Worm (Caenorhabditis elegans) whole organism, L4 larva: Measurements from ENCODE around the gene Y51H4A.13.

Experiments
- aha-1 ChIP-seq: fragments of 150-350 bp; peaks from one replicate; lab custom pipeline; 2014; ENCODE audit warnings: missing biosample characterization, missing genetic modification characterization
- attf-4 ChIP-seq: sonication (generic microtip); optimal IDR thresholded peaks from 3 replicates; lab custom pipeline; 2017; ENCODE audit warnings: missing biosample characterization, missing genetic modification characterization
- ceh-20 ChIP-seq: fragments of 200-800 bp; sonication (Bioruptor generic); IDR thresholded peaks from 2 replicates; pipeline ENCODE4 v1.3.6; 2022; ENCODE audit warnings: missing genetic modification reagents, missing genetic modification characterization, missing compliant biosample characterization
- ceh-82 ChIP-seq: sonication (generic microtip); optimal IDR thresholded peaks from 2 replicates; lab custom pipeline; 2017; ENCODE audit warnings: missing biosample characterization, missing genetic modification characterization
- ctbp-1 ChIP-seq: fragments of 200-800 bp; sonication (Bioruptor generic); IDR thresholded peaks from 2 replicates; pipeline ENCODE4 v1.3.6; 2022; ENCODE audit warnings: missing genetic modification reagents, missing genetic modification characterization, missing compliant biosample characterization
- daf-12 ChIP-seq: fragments of 150-350 bp; optimal IDR thresholded peaks from 2 replicates; lab custom pipeline; 2014; ENCODE audit warnings: missing biosample characterization, missing genetic modification reagents, missing genetic modification characterization
- egl-43 ChIP-seq: fragments of 200-800 bp; sonication (Bioruptor generic); IDR thresholded peaks from 2 replicates; pipeline ENCODE4 v1.3.6; 2022; ENCODE audit warnings: missing genetic modification reagents, missing genetic modification characterization, missing compliant biosample characterization
- fkh-10 ChIP-seq: fragments of 150-350 bp; optimal IDR thresholded peaks from 2 replicates; lab custom pipeline; 2014; ENCODE audit warnings: missing biosample characterization, missing genetic modification reagents, missing genetic modification characterization
- fos-1 ChIP-seq: fragments of 150-350 bp; optimal IDR thresholded peaks from 2 replicates; lab custom pipeline; 2014; ENCODE audit warnings: missing biosample characterization, missing genetic modification characterization
- lin-13 ChIP-seq: fragments of 150-350 bp; optimal IDR thresholded peaks from 2 replicates; lab custom pipeline; 2014; ENCODE audit warnings: missing biosample characterization, missing genetic modification reagents, missing genetic modification characterization
- mdl-1 ChIP-seq, 2 experiments: fragments of 150-350 bp in 1 of 2; sonication (generic microtip) in 1 of 2; optimal IDR thresholded peaks; 2 replicates each; lab custom pipeline; 2014 to 2017; ENCODE audit warnings: missing biosample characterization in 2 of 2, missing genetic modification characterization in 2 of 2
- nhr-25 ChIP-seq: sonication (generic microtip); optimal IDR thresholded peaks from 2 replicates; lab custom pipeline; 2017; ENCODE audit warnings: missing genetic modification characterization, mild to moderate bottlenecking, missing compliant biosample characterization, antibody characterized with exemption, moderate library complexity, borderline replicate concordance; ENCODE audit not compliant: insufficient read depth
- nhr-76 ChIP-seq: fragments of 150-350 bp; optimal IDR thresholded peaks from 2 replicates; lab custom pipeline; 2014; ENCODE audit warnings: missing biosample characterization, missing genetic modification characterization
- pha-4 ChIP-seq, 2 experiments: fragments of 150-350 bp in 1 of 2; fragments of 200-800 bp in 1 of 2; sonication (Bioruptor generic) in 1 of 2; IDR thresholded peaks in 1 of 2; optimal IDR thresholded peaks in 1 of 2; 2 replicates each; pipeline versions ENCODE4 v1.3.6 to Lab custom; 2014 to 2022; ENCODE audit warnings: missing genetic modification characterization in 2 of 2, missing genetic modification reagents in 2 of 2, missing biosample characterization in 1 of 2, missing compliant biosample characterization in 1 of 2

- peak; percentile 87 for TF ChIP-seq ctbp-1 (GFP tag; lab: Robert Waterston, UW)
- peak in 1 of 2 experiments; percentile 76 for TF ChIP-seq mdl-1 (tag; optimal IDR thresholded peaks at IDR 0.05; lab: Kevin White, UChicago)
- TF ChIP-seq nhr-76 (tag; lab: Kevin White, UChicago): no peak
- peak; percentile 86 for TF ChIP-seq pha-4 (GFP tag; IDR thresholded peaks at IDR 0.05; lab: Robert Waterston, UW)
- TF ChIP-seq pha-4 (tag; optimal IDR thresholded peaks at IDR 0.05; lab: Kevin White, UChicago): no peak
- peak; percentile 43; the same call in 1 of the 2 replicates for TF ChIP-seq egl-43 (GFP tag; lab: Robert Waterston, UW)
- no peak for TF ChIP-seq fos-1
- TF ChIP-seq lin-13 (GFP tag; lab: Kevin White, UChicago): peak; percentile 66
- TF ChIP-seq fkh-10: peak; percentile 59
- TF ChIP-seq nhr-25 (tag; lab: Kevin White, UChicago): peak; percentile 20
- no peak for TF ChIP-seq daf-12 (tag; lab: Kevin White, UChicago)
- TF ChIP-seq ceh-82 (tag; lab: Kevin White, UChicago): no peak
- peak; percentile 98 for TF ChIP-seq aha-1 (tag; lab: Kevin White, UChicago)
- TF ChIP-seq ceh-20: peak; percentile 66; the same call in 1 of the 2 replicates
- no peak for TF ChIP-seq attf-4 (tag; lab: Kevin White, UChicago)
These were observed 10.1 kb upstream of the Y51H4A.13 start, which contains the start of gene tsr-2 for ce11 chrIV:16656232-16656631.
